Fruit fly (Drosophila melanogaster) whole organism, embryonic: Measurements from ENCODE around the gene ocn.

Source experiments
- Ada2b ChIP-seq: fragments of 200-800 bp; sonication (Bioruptor generic); IDR thresholded peaks from 2 replicates; pipeline ENCODE4 v1.3.6; 2022; ENCODE audit warnings: missing biosample characterization, missing genetic modification characterization
- Bgb ChIP-seq: fragments of 200-800 bp; sonication (Bioruptor generic); IDR thresholded peaks from 2 replicates; pipeline ENCODE4 v1.3.6; 2022; ENCODE audit warnings: missing biosample characterization, missing genetic modification characterization; ENCODE audit not compliant: partially characterized antibody
- BtbVII ChIP-seq: fragments of 200-800 bp; sonication (Bioruptor generic); optimal IDR thresholded peaks from 3 replicates; lab custom pipeline; 2017; ENCODE audit warnings: missing biosample characterization, mild to moderate bottlenecking, missing genetic modification characterization
- CG10209 ChIP-seq: fragments of 200-800 bp; sonication (Bioruptor generic); optimal IDR thresholded peaks from 3 replicates; lab custom pipeline; 2017; ENCODE audit warnings: missing biosample characterization, mild to moderate bottlenecking, missing genetic modification characterization, missing genetic modification reagents
- CG10462 ChIP-seq: fragments of 200-800 bp; sonication (Bioruptor generic); optimal IDR thresholded peaks from 2 replicates; lab custom pipeline; 2016; ENCODE audit warnings: missing biosample characterization, missing genetic modification characterization
- CG11696 ChIP-seq: fragments of 200-800 bp; sonication (Bioruptor generic); IDR thresholded peaks from 2 replicates; pipeline ENCODE4 v1.3.6; 2022; ENCODE audit warnings: missing biosample characterization, missing genetic modification characterization
- CG13424 ChIP-seq: fragments of 200-800 bp; sonication (Bioruptor generic); optimal IDR thresholded peaks from 2 replicates; lab custom pipeline; 2019; ENCODE audit warnings: missing biosample characterization, mild to moderate bottlenecking, missing genetic modification characterization, moderate library complexity
- CG14860 ChIP-seq: fragments of 200-800 bp; sonication (Bioruptor generic); IDR thresholded peaks from 3 replicates; pipeline ENCODE4 v1.3.6; 2022; ENCODE audit warnings: missing biosample characterization, missing genetic modification characterization; ENCODE audit not compliant: partially characterized antibody
- CG14965 ChIP-seq: fragments of 200-800 bp; sonication (Bioruptor generic); optimal IDR thresholded peaks from 2 replicates; lab custom pipeline; 2016; ENCODE audit warnings: missing biosample characterization, missing genetic modification characterization, borderline replicate concordance
- CG1603 ChIP-seq: fragments of 200-800 bp; sonication (Bioruptor generic); optimal IDR thresholded peaks from 2 replicates; lab custom pipeline; 2019; ENCODE audit warnings: missing biosample characterization, mild to moderate bottlenecking, missing genetic modification characterization, moderate library complexity
- CG16815 ChIP-seq: fragments of 200-800 bp; sonication (Bioruptor generic); optimal IDR thresholded peaks from 3 replicates; lab custom pipeline; 2017; ENCODE audit warnings: missing biosample characterization, mild to moderate bottlenecking, missing genetic modification characterization
- CG18011 ChIP-seq: fragments of 200-800 bp; sonication (Bioruptor generic); optimal IDR thresholded peaks from 2 replicates; lab custom pipeline; 2017; ENCODE audit warnings: missing biosample characterization, missing genetic modification characterization, mild to moderate bottlenecking, moderate library complexity, missing genotype
- CG2678 ChIP-seq: fragments of 200-800 bp; sonication (Bioruptor generic); optimal IDR thresholded peaks from 3 replicates; lab custom pipeline; 2019; ENCODE audit warnings: missing biosample characterization, mild to moderate bottlenecking, missing genetic modification characterization, moderate library complexity
- CG3847 ChIP-seq: fragments of 200-800 bp; sonication (Bioruptor generic); IDR thresholded peaks from 2 replicates; pipeline ENCODE4 v1.3.6; 2022; ENCODE audit warnings: missing biosample characterization, missing genetic modification characterization
- CG7786 ChIP-seq: fragments of 200-800 bp; sonication (Bioruptor generic); optimal IDR thresholded peaks from 2 replicates; lab custom pipeline; 2016; ENCODE audit warnings: missing biosample characterization, missing genetic modification characterization
- CG8944 ChIP-seq: fragments of 200-800 bp; sonication (Bioruptor generic); optimal IDR thresholded peaks from 3 replicates; lab custom pipeline; 2016; ENCODE audit warnings: missing biosample characterization, missing genetic modification characterization
- CG9932 ChIP-seq: fragments of 200-800 bp; sonication (Bioruptor generic); IDR thresholded peaks from 2 replicates; pipeline ENCODE4 v1.3.6; 2022; ENCODE audit warnings: missing biosample characterization, missing genetic modification characterization
- CTCF ChIP-seq: fragments of 200-800 bp; sonication (Bioruptor generic); optimal IDR thresholded peaks from 2 replicates; lab custom pipeline; 2017; ENCODE audit warnings: missing biosample characterization, mild to moderate bottlenecking, missing genetic modification characterization, moderate library complexity
- Chrac-16 ChIP-seq: fragments of 200-800 bp; sonication (Bioruptor generic); optimal IDR thresholded peaks from 3 replicates; lab custom pipeline; 2016; ENCODE audit warnings: missing biosample characterization, missing genetic modification characterization
- Ets97D ChIP-seq: fragments of 200-800 bp; sonication (Bioruptor generic); optimal IDR thresholded peaks from 3 replicates; lab custom pipeline; 2016; ENCODE audit warnings: missing biosample characterization, missing genetic modification characterization
- HHEX ChIP-seq: fragments of 200-800 bp; sonication (Bioruptor generic); optimal IDR thresholded peaks from 3 replicates; lab custom pipeline; 2017; ENCODE audit warnings: missing biosample characterization, mild to moderate bottlenecking, missing genetic modification characterization, missing genetic modification reagents
- HLH4C ChIP-seq: fragments of 200-800 bp; sonication (Bioruptor generic); IDR thresholded peaks from 3 replicates; pipeline ENCODE4 v1.3.6; 2022; ENCODE audit warnings: missing biosample characterization, missing genetic modification characterization; ENCODE audit not compliant: partially characterized antibody
- HmgZ ChIP-seq: fragments of 200-800 bp; sonication (Bioruptor generic); optimal IDR thresholded peaks from 2 replicates; lab custom pipeline; 2018; ENCODE audit warnings: missing biosample characterization, mild to moderate bottlenecking, missing genetic modification characterization
- Max ChIP-seq: fragments of 200-800 bp; sonication (Bioruptor generic); optimal IDR thresholded peaks from 2 replicates; lab custom pipeline; 2016; ENCODE audit warnings: missing biosample characterization, mild to moderate bottlenecking, missing genetic modification characterization
- Oli ChIP-seq: fragments of 200-800 bp; sonication (Bioruptor generic); optimal IDR thresholded peaks from 2 replicates; lab custom pipeline; 2018; ENCODE audit warnings: missing biosample characterization, mild to moderate bottlenecking, missing genetic modification characterization, moderate library complexity
- Rx ChIP-seq: fragments of 200-800 bp; sonication (Bioruptor generic); IDR thresholded peaks from 2 replicates; pipeline ENCODE4 v1.3.6; 2022; ENCODE audit warnings: missing biosample characterization, missing genetic modification characterization
- Spps ChIP-seq: fragments of 200-800 bp; sonication (Bioruptor generic); optimal IDR thresholded peaks from 2 replicates; lab custom pipeline; 2018; ENCODE audit warnings: missing biosample characterization, mild to moderate bottlenecking, missing genetic modification characterization
- Tbp ChIP-seq: fragments of >200 bp; optimal IDR thresholded peaks from 2 replicates; lab custom pipeline; 2018; ENCODE audit warnings: missing biosample characterization, missing genetic modification characterization
- YL-1 ChIP-seq: fragments of 200-800 bp; sonication (Bioruptor generic); optimal IDR thresholded peaks from 3 replicates; lab custom pipeline; 2017; ENCODE audit warnings: missing biosample characterization, mild to moderate bottlenecking, missing genetic modification characterization
- ac ChIP-seq: fragments of 200-800 bp; sonication (Bioruptor generic); optimal IDR thresholded peaks from 3 replicates; lab custom pipeline; 2017; ENCODE audit warnings: missing biosample characterization, mild to moderate bottlenecking, missing genetic modification characterization
- amos ChIP-seq: fragments of 200-800 bp; sonication (Bioruptor generic); IDR thresholded peaks from 2 replicates; pipeline ENCODE4 v1.3.6; 2022; ENCODE audit warnings: missing biosample characterization, missing genetic modification characterization; ENCODE audit not compliant: partially characterized antibody
- ash1 ChIP-seq: fragments of 200-800 bp; sonication (Bioruptor generic); optimal IDR thresholded peaks from 2 replicates; lab custom pipeline; 2018; ENCODE audit warnings: missing biosample characterization, mild to moderate bottlenecking, missing genetic modification characterization
- btn ChIP-seq: fragments of 200-800 bp; sonication (Bioruptor generic); optimal IDR thresholded peaks from 2 replicates; lab custom pipeline; 2016; ENCODE audit warnings: missing biosample characterization, missing genetic modification characterization
- cato ChIP-seq: fragments of 200-800 bp; sonication (Bioruptor generic); optimal IDR thresholded peaks from 2 replicates; lab custom pipeline; 2016; ENCODE audit warnings: missing biosample characterization, missing genetic modification characterization, borderline replicate concordance
- chif ChIP-seq, 2 experiments: fragments of 200-800 bp; sonication (Bioruptor generic); optimal IDR thresholded peaks; 3 replicates each; lab custom pipeline; 2016; ENCODE audit warnings: missing biosample characterization in 2 of 2, missing genetic modification characterization in 2 of 2
- dpn ChIP-seq, 2 experiments: fragments of 200-800 bp; sonication (Bioruptor generic); optimal IDR thresholded peaks; 3 replicates each; lab custom pipeline; 2016; ENCODE audit warnings: missing biosample characterization in 2 of 2, missing genetic modification characterization in 2 of 2
- ewg ChIP-seq: fragments of 200-800 bp; sonication (Bioruptor generic); optimal IDR thresholded peaks from 3 replicates; lab custom pipeline; 2017; ENCODE audit warnings: mild to moderate bottlenecking, missing biosample characterization, missing genetic modification reagents, missing genetic modification characterization
- fru ChIP-seq: fragments of >200 bp; optimal IDR thresholded peaks from 2 replicates; lab custom pipeline; 2017
- gfzf ChIP-seq: fragments of 200-800 bp; sonication (Bioruptor generic); optimal IDR thresholded peaks from 2 replicates; lab custom pipeline; 2016; ENCODE audit warnings: missing biosample characterization, mild to moderate bottlenecking, missing genetic modification characterization, moderate library complexity
- gsb-n ChIP-seq: fragments of 200-800 bp; sonication (Bioruptor generic); optimal IDR thresholded peaks from 3 replicates; lab custom pipeline; 2018; ENCODE audit warnings: missing biosample characterization, mild to moderate bottlenecking, missing genetic modification characterization
- insv ChIP-seq, 2 experiments: fragments of 200-800 bp; sonication (Bioruptor generic); optimal IDR thresholded peaks; 3 replicates each; lab custom pipeline; 2016 to 2018; ENCODE audit warnings: missing biosample characterization in 2 of 2, missing genetic modification characterization in 2 of 2
- inv ChIP-seq: fragments of 200-800 bp; sonication (Bioruptor generic); IDR thresholded peaks from 2 replicates; pipeline ENCODE4 v1.3.6; 2022; ENCODE audit warnings: missing biosample characterization, missing genetic modification characterization; ENCODE audit not compliant: partially characterized antibody
- lmd ChIP-seq: fragments of 200-800 bp; sonication (Bioruptor generic); IDR thresholded peaks from 2 replicates; pipeline ENCODE4 v1.3.6; 2022; ENCODE audit warnings: missing biosample characterization, missing genetic modification characterization
- mirr ChIP-seq: fragments of 200-800 bp; sonication (Bioruptor generic); optimal IDR thresholded peaks from 3 replicates; lab custom pipeline; 2018; ENCODE audit warnings: missing biosample characterization, mild to moderate bottlenecking, missing genetic modification characterization
- nerfin-2 ChIP-seq: fragments of 200-800 bp; sonication (Bioruptor generic); IDR thresholded peaks from 2 replicates; pipeline ENCODE4 v1.3.6; 2022; ENCODE audit warnings: missing biosample characterization, missing genetic modification characterization; ENCODE audit not compliant: partially characterized antibody
- onecut ChIP-seq: fragments of 200-800 bp; sonication (Bioruptor generic); IDR thresholded peaks from 2 replicates; pipeline ENCODE4 v1.3.6; 2022; ENCODE audit warnings: missing biosample characterization, missing genetic modification characterization
- slou ChIP-seq: fragments of 200-800 bp; sonication (Bioruptor generic); optimal IDR thresholded peaks from 3 replicates; lab custom pipeline; 2016; ENCODE audit warnings: missing biosample characterization, missing genetic modification characterization
- tgo ChIP-seq: fragments of 200-800 bp; sonication (Bioruptor generic); IDR thresholded peaks from 3 replicates; pipeline ENCODE4 v1.3.6; 2022; ENCODE audit warnings: missing biosample characterization, missing genetic modification characterization
- trem ChIP-seq: fragments of 200-800 bp; optimal IDR thresholded peaks from 3 replicates; lab custom pipeline; 2019; ENCODE audit warnings: missing biosample characterization, mild to moderate bottlenecking, missing genetic modification characterization, moderate library complexity
- unc-4 ChIP-seq: fragments of 200-800 bp; sonication (Bioruptor generic); IDR thresholded peaks from 2 replicates; pipeline ENCODE4 v1.3.6; 2022; ENCODE audit warnings: missing biosample characterization, missing genetic modification characterization; ENCODE audit not compliant: partially characterized antibody
- zfh1 ChIP-seq: fragments of 200-800 bp; sonication (Bioruptor generic); IDR thresholded peaks from 3 replicates; pipeline ENCODE4 v1.3.6; 2022; ENCODE audit warnings: missing biosample characterization, missing genetic modification characterization

The ocn gene

DNA sequence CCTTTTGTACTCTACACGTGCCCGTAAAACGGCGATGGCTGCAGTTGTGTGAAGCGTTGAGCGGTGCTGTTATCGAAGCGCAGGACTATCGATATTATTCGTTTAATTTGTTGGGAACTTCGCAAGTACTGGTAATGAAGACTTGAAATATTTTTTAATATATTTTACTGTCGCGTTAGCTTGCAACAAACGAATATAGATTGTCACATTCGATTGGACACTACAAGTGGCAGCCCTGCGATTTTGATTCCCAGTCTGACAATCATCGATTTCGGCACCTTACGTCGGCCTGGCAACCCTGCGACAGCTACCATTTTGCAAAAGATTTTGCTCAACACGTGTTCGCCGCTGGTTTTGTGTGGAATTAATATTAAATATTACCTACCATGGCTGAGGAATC, 32.9 kb downstream of the ocn start, which contains the start of the genes Nlp and Nph (continued):
- TF ChIP-seq CG7786 (GFP tag; lab: Kevin White, UChicago) = peak; percentile 7
- TF ChIP-seq CG18011 = peak; percentile 30
- peak; percentile 79 for TF ChIP-seq CG1603
- no peak for TF ChIP-seq BtbVII
- no peak for TF ChIP-seq HHEX (GFP tag; lab: Kevin White, UChicago)
- peak; percentile 90 for TF ChIP-seq unc-4 (GFP tag; lab: Robert Waterston, UW)
- no peak for TF ChIP-seq CG14965
- no peak for TF ChIP-seq cato (GFP tag; lab: Kevin White, UChicago)
- no peak for TF ChIP-seq ac (GFP tag; lab: Kevin White, UChicago)
- peak; percentile 89 for TF ChIP-seq HLH4C
- no peak for TF ChIP-seq mirr (GFP tag; lab: Kevin White, UChicago)
- TF ChIP-seq Ada2b (GFP tag; lab: Robert Waterston, UW) = no peak
- no peak for TF ChIP-seq chif (GFP tag; optimal IDR thresholded peaks at IDR 0.05; lab: Kevin White, UChicago)
- no peak for TF ChIP-seq Rx
- TF ChIP-seq Oli (tag; lab: Kevin White, UChicago) = no peak
- peak; percentile 90 for TF ChIP-seq trem (tag; lab: Kevin White, UChicago)
- peak; percentile 37 for TF ChIP-seq CTCF (GFP tag; lab: Kevin White, UChicago)
- peak; percentile 71 for TF ChIP-seq Ets97D (GFP tag; lab: Kevin White, UChicago)
- TF ChIP-seq CG2678 (tag; lab: Kevin White, UChicago) = no peak
- no peak for TF ChIP-seq CG11696 (GFP tag; lab: Robert Waterston, UW)
- TF ChIP-seq inv (GFP tag; lab: Robert Waterston, UW) = peak; percentile 70
- TF ChIP-seq fru (lab: Kevin White, UChicago) = no peak
- TF ChIP-seq nerfin-2 (GFP tag; lab: Robert Waterston, UW) = peak; percentile 78
- TF ChIP-seq CG13424 (tag; lab: Kevin White, UChicago) = peak; percentile 15
- 0 out of 3 replicates have a peak, but pooled peaks have one; percentile 3 for TF ChIP-seq zfh1
- no peak for TF ChIP-seq ash1 (GFP tag; lab: Kevin White, UChicago)
- peak; percentile 7 for TF ChIP-seq Spps
- TF ChIP-seq CG8944 (GFP tag; lab: Kevin White, UChicago) = no peak
- TF ChIP-seq amos = peak; percentile 76
- TF ChIP-seq btn (GFP tag; lab: Kevin White, UChicago) = no peak
- peak; percentile 64 for TF ChIP-seq Tbp (GFP tag; lab: Kevin White, UChicago)
- TF ChIP-seq ewg = no peak
- peak; percentile 41; the same call in 1 of the 2 replicates for TF ChIP-seq onecut
- TF ChIP-seq tgo (GFP tag; lab: Robert Waterston, UW) = no peak; the same call in 2 of the 3 replicates
- no peak for TF ChIP-seq CG10209 (GFP tag; lab: Kevin White, UChicago)
- peak; percentile 93 for TF ChIP-seq YL-1 (GFP tag; lab: Kevin White, UChicago)
- TF ChIP-seq Bgb (GFP tag; lab: Robert Waterston, UW) = peak; percentile 84
- no peak for TF ChIP-seq slou
- TF ChIP-seq insv (GFP tag; optimal IDR thresholded peaks at IDR 0.05; lab: Kevin White, UChicago) = peak in 1 of 2 experiments; percentile 9
- no peak for TF ChIP-seq CG10462 (GFP tag; lab: Kevin White, UChicago)
- TF ChIP-seq CG16815 = no peak
- TF ChIP-seq lmd (GFP tag; lab: Robert Waterston, UW) = no peak
- TF ChIP-seq Max (GFP tag; lab: Kevin White, UChicago) = peak; percentile 87
- TF ChIP-seq CG3847 = 0 out of 2 replicates have a peak, but pooled peaks have one; percentile 53
- peak; percentile 6 for TF ChIP-seq Chrac-16 (GFP tag; lab: Kevin White, UChicago)
- TF ChIP-seq CG14860 (GFP tag; lab: Robert Waterston, UW) = peak; percentile 81
- TF ChIP-seq dpn (GFP tag; optimal IDR thresholded peaks at IDR 0.05; lab: Kevin White, UChicago) = peak; percentile 36 to 41
- peak; percentile 54 for TF ChIP-seq CG9932
- peak; percentile 69 for TF ChIP-seq HmgZ (tag; lab: Kevin White, UChicago)
- peak; percentile 26 for TF ChIP-seq gfzf (GFP tag; lab: Kevin White, UChicago)
- TF ChIP-seq gsb-n (tag; lab: Kevin White, UChicago) = no peak
